Fruit fly (Drosophila melanogaster): ENCODE measurements around the gene Brd8.

Gene Brd8

DNA sequence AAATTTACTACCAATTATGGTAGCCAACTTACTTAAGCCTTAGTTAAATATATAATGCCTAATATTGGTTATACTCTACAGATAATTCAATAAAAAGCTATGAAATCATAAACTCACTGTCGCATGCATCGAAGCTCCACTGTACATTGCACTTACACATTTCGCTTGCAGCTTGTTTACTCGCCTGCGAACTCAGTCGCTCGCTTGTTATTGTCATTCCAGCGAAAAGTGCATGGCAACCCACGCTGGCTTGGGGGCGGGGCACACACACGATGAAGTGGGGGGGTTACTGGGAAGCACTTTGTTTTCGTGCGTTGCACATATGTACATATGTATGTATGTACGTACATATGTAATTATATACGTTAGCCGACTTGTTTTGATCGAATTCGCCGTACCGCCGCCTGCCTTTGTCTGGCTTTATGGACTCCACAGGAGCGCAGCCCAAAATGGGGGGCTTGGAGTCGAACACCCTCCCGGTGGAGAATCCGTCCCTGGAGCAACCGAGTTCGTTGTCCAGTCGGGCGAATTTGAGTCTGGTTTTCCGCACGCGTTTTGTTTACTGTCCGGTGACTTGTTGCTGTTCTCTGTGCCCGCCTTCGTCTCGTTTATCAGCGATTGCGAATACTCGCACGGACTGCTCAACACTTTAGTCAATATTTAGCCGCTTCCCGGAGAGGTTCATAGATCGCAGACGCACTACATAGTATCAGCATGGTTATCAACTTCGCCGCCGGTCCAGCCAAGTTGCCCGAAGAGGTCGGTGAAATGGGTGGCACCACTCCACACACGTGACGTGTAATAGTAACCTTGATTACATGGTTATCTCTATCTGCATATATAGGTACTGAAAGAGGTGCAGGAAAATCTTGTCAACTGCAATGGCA lies 23.2 kb upstream of the Brd8 start, which contains the start of gene CG11899 (continued):
- peak; percentile 21; the same call in 1 of the 2 replicates for TF ChIP-seq CG4404 (GFP tag; IDR thresholded peaks at IDR 0.05)
- TF ChIP-seq bsh (GFP tag; optimal IDR thresholded peaks at IDR 0.05): peak in 1 of 2 experiments; percentile 47
- TF ChIP-seq CG2875 (GFP tag; optimal IDR thresholded peaks at IDR 0.05): no peak
- TF ChIP-seq BEAF-32 (GFP tag; optimal IDR thresholded peaks at IDR 0.05): no peak
- TF ChIP-seq CG13624 (GFP tag; optimal IDR thresholded peaks at IDR 0.05): no peak
- no peak for TF ChIP-seq tap (tag; optimal IDR thresholded peaks at IDR 0.05)
- TF ChIP-seq her (GFP tag; optimal IDR thresholded peaks at IDR 0.05): no peak
- TF ChIP-seq tll (GFP tag; optimal IDR thresholded peaks at IDR 0.05): no peak
- no peak for TF ChIP-seq vfl (GFP tag; optimal IDR thresholded peaks at IDR 0.05)
- TF ChIP-seq Optix (GFP tag; IDR thresholded peaks at IDR 0.05): no peak
- no peak for TF ChIP-seq CG14710 (tag; optimal IDR thresholded peaks at IDR 0.05)
- no peak for TF ChIP-seq CG31224 (GFP tag; IDR thresholded peaks at IDR 0.05)
- no peak for TF ChIP-seq CG3163 (GFP tag; optimal IDR thresholded peaks at IDR 0.05)
- no peak for TF ChIP-seq nerfin-1 (tag; optimal IDR thresholded peaks at IDR 0.05)
- no peak for TF ChIP-seq Hmr (GFP tag; optimal IDR thresholded peaks at IDR 0.05)
- no peak for TF ChIP-seq az2 (GFP tag; optimal IDR thresholded peaks at IDR 0.05)
- no peak for TF ChIP-seq CG34224 (GFP tag; IDR thresholded peaks at IDR 0.05; ENCODE audit: partially characterized antibody)
- no peak for TF ChIP-seq CG8359 (GFP tag; optimal IDR thresholded peaks at IDR 0.05; ENCODE audit: borderline replicate concordance)
- TF ChIP-seq Hr39 (optimal IDR thresholded peaks at IDR 0.05): no peak
- TF ChIP-seq trem (tag; optimal IDR thresholded peaks at IDR 0.05): no peak
- TF ChIP-seq CG10543 (GFP tag; optimal IDR thresholded peaks at IDR 0.05): no peak
- TF ChIP-seq Atf3 (GFP tag; optimal IDR thresholded peaks at IDR 0.05): no peak
- no peak for TF ChIP-seq wdn (GFP tag; IDR thresholded peaks at IDR 0.05)
- TF ChIP-seq CG17568 (GFP tag; optimal IDR thresholded peaks at IDR 0.05): no peak
- peak; percentile 36; the same call in 1 of the 2 replicates for TF ChIP-seq Xrp1 (GFP tag; IDR thresholded peaks at IDR 0.05)
- TF ChIP-seq Eip74EF (GFP tag; optimal IDR thresholded peaks at IDR 0.05): no peak
- TF ChIP-seq CG15011 (GFP tag; optimal IDR thresholded peaks at IDR 0.05): no peak
- TF ChIP-seq ems (GFP tag; optimal IDR thresholded peaks at IDR 0.05): no peak
- TF ChIP-seq mld (GFP tag; IDR thresholded peaks at IDR 0.05; ENCODE audit: partially characterized antibody): no peak
- no peak for TF ChIP-seq fd64A (GFP tag; optimal IDR thresholded peaks at IDR 0.05)
- TF ChIP-seq CG14014 (GFP tag; IDR thresholded peaks at IDR 0.05): no peak
- TF ChIP-seq CG32772 (GFP tag; IDR thresholded peaks at IDR 0.05): no peak
- peak; percentile 89 for TF ChIP-seq nom (GFP tag; optimal IDR thresholded peaks at IDR 0.05)
- peak; percentile 60 for TF ChIP-seq CG32532 (GFP tag; IDR thresholded peaks at IDR 0.05)
- no peak for TF ChIP-seq D (optimal IDR thresholded peaks at IDR 0.05)
- no peak for TF ChIP-seq D (GFP tag; optimal IDR thresholded peaks at IDR 0.05)
- TF ChIP-seq sd (tag; optimal IDR thresholded peaks at IDR 0.05): no peak
- no peak for TF ChIP-seq Ravus (GFP tag; IDR thresholded peaks at IDR 0.05)
- TF ChIP-seq CG4360 (GFP tag; IDR thresholded peaks at IDR 0.05): 0 out of 2 replicates have a peak, but pooled peaks have one; percentile 34
- TF ChIP-seq prd (optimal IDR thresholded peaks at IDR 0.05): no peak
- no peak for TF ChIP-seq prd (GFP tag; IDR thresholded peaks at IDR 0.05)
- TF ChIP-seq CG10565 (GFP tag; optimal IDR thresholded peaks at IDR 0.05): no peak
- TF ChIP-seq Fer2 (tag; optimal IDR thresholded peaks at IDR 0.05): no peak
- peak; percentile 15 for TF ChIP-seq CG2120 (GFP tag; optimal IDR thresholded peaks at IDR 0.05)
- no peak for TF ChIP-seq gsb (GFP tag; IDR thresholded peaks at IDR 0.05)
- no peak for TF ChIP-seq sima (GFP tag; optimal IDR thresholded peaks at IDR 0.05)
- TF ChIP-seq Fer1 (GFP tag; optimal IDR thresholded peaks at IDR 0.05): no peak
- no peak for TF ChIP-seq NK7.1 (GFP tag; optimal IDR thresholded peaks at IDR 0.05)
- TF ChIP-seq PHDP (tag; optimal IDR thresholded peaks at IDR 0.05): no peak
